Fruit fly (Drosophila melanogaster) whole organism, larva: ENCODE measurements around the gene RecQ5.

ENCODE experiments used
- noc ChIP-seq: fragments of 200-800 bp; sonication (Bioruptor generic); optimal IDR thresholded peaks from 3 replicates; lab custom pipeline; 2019; ENCODE audit warnings: missing biosample characterization, mild to moderate bottlenecking, missing genetic modification characterization, moderate library complexity

Gene RecQ5

dm6 chr3L:14631964-14632758, at the start of gene RecQ5, which contains the start of gene dlp:
Gene RecQ5, minus strand, starts transcription at chr3L:14632077.
Gene dlp, plus strand, starts transcription at chr3L:14632601.
- TF ChIP-seq noc: no peak

dm6 chr3L:14681504-14681903, 49.6 kb upstream of the RecQ5 start:
- TF ChIP-seq noc: no peak

- TF ChIP-seq noc: peak; percentile 83
Observed at dm6 chr3L:14678097-14678679, 46.3 kb upstream of the RecQ5 start, which contains the start of gene CG4914. Gene CG4914, minus strand, starts transcription at chr3L:14678147.

DNA sequence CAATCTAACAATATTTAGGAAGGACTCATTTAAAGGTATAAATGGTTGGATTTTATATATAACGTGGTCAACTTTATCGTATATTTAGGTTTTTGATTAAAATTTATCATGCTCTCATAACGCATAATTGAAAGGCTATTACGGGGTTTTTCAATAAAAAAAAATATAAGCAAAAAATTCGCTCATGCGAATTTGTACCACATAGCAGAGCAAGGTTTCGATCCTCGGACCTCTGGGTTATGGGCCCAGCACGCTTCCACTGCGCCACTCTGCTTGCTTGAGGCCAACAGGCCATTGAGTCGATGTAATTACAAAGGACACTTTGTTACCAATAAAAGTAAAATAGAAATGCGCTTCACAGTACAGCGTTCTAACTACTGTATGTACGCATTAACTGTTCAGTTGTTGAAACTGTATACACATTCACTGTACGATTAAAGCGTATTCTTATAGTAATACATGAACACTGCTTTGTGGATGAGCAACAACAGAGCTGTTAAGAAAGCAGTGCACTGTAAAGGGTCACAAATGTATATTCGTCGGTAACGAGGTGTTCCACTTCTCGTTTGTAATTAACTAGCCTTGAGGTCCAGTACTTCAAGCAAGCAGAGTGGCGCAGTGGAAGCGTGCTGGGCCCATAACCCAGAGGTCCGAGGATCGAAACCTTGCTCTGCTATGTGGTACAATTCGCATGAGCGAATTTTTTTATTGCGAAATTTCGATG, 42.0 kb upstream of the RecQ5 start:
- TF ChIP-seq noc: no peak

DNA sequence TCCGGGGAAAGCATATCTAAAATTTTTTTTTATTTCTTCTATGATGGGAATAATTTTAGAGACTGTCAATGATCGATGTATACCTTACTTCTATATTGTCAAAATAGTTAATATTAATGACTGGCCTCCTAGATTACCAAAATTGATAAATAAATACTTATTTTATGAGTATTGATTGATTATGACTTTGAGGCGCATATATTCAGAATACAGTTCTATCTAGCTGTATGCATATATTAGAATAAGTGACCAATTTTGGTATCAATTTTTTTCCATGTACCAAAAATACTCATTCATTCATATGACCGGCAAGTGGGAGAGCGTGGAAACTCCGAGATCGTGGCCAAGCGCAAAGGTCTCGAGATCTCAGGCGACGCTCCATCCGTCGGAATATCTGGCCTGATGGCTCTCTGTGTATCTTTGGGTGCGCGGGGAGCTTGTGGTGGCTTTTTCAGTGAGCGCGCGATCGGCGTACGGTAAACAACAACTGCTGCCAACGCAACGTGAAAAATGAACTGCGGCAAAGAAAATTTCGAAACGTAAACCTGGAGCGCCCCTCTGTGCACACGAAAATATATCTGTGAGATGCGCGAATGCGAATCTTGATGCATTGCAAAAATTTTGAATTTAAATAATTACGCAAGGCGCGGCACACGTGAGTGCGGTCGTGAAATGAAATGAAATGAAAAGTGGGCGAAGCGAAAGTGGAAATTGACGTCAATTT, 40.7 kb upstream of the RecQ5 start, which contains the start of the genes CG43121 and ome:
CG43121 (minus strand) TSS at position 51 of the 724 bp plus-strand sequence.
ome (plus strand) TSS at position 453 of the 724 bp plus-strand sequence.
- peak; percentile 30 for TF ChIP-seq noc

dm6 chr3L:14671546-14671945, 39.7 kb upstream of the RecQ5 start:
- TF ChIP-seq noc: no peak

dm6 chr3L:14668638-14669037, 36.8 kb upstream of the RecQ5 start:
- TF ChIP-seq noc: no peak

DNA sequence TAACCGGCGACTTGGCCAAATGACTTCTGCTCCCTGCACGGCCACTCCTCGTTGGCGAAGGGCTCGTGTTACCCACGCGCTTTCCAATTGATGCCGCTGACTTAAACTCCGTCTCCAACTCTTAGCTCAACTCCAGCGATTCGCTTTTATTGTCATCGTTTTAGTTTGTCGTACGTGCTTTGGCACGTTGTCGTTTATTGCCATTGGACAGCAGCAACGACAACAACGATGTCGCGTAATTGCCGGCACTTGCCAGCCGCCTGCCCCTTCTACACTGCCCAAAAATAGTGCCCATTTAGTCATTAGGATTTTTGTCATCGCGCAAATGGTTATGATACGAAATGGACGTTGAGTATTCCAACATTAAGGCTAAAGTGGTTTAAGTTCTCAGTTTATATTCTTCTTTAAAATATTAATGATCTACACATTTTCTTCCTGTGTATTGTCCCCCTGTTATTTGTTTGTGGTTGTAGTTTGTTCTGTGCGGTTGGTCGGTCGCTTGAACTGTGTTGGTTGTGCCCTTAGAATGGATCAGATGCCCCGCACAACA, 34.0 kb upstream of the RecQ5 start:
- TF ChIP-seq noc: peak; percentile 66

DNA sequence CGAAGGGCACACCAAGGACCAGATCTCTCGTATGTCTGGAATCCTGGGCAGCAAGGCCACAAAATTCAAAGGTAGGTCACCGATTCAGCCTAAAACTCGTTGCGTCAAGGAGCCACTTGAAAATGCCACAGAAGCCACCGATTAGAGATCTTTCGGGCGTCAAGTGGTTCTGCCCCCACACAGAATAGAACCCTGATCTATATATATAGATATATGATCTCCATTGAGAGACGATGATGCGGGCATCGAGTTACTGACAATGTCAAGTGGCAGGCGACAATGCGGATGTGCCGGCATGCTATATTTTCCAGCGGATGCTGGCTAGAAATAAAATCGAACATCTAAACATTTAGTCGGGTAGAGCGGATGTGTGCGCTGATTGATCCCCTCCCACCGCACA, 32.5 kb upstream of the RecQ5 start:
- TF ChIP-seq noc: no peak

DNA sequence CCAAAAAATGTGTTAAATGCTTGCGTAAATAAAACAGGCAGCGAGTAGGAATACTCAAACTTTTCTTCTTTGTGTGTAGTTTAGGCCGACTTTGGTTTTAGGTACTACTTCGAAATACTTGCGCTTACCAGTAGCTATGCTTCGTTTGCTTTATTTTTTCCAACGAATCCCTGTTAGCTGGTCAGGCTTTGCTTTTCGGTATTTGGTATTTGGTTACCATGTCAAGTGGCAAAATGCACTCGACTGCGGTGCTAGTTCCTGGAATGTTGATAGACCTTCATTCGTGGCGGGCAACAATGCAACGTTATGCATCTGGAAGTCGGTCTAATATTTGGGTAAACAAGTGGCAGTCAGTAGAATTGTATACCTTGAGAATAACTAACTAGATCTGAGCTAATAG, 31.9 kb upstream of the RecQ5 start:
- no peak for TF ChIP-seq noc

DNA sequence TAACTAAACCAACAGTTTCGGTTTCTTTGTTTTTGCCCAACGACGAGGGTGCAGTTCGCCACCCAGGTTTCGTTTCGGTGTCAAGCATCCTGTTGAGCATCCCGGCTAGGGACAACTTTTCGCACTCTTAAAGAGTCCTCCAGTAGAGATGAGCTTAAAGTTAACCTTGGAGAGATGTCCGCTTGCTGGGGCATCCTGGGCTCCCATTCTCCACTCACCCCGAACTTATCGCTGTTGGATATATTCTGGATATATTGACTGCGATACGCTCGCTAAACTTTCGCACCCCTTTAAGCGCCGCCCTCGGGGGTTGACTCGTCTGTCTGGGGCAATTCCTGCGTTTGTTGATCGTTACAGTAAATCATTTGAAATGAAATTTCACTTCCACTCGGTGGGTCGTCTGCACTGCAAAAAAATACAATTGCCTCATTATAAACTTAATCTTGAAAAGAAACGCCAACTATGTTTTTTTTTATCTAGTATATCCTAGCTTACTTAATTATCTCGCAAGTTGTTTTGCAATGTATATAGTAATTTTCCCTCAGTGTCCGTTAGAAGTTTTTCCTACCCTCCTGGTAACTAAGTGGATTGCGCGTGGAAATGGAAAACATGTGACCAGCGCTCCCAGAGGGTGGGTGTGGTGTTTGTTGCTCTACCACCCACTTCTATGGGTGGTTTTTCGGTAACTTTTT, 29.8 kb upstream of the RecQ5 start:
- no peak for TF ChIP-seq noc

DNA sequence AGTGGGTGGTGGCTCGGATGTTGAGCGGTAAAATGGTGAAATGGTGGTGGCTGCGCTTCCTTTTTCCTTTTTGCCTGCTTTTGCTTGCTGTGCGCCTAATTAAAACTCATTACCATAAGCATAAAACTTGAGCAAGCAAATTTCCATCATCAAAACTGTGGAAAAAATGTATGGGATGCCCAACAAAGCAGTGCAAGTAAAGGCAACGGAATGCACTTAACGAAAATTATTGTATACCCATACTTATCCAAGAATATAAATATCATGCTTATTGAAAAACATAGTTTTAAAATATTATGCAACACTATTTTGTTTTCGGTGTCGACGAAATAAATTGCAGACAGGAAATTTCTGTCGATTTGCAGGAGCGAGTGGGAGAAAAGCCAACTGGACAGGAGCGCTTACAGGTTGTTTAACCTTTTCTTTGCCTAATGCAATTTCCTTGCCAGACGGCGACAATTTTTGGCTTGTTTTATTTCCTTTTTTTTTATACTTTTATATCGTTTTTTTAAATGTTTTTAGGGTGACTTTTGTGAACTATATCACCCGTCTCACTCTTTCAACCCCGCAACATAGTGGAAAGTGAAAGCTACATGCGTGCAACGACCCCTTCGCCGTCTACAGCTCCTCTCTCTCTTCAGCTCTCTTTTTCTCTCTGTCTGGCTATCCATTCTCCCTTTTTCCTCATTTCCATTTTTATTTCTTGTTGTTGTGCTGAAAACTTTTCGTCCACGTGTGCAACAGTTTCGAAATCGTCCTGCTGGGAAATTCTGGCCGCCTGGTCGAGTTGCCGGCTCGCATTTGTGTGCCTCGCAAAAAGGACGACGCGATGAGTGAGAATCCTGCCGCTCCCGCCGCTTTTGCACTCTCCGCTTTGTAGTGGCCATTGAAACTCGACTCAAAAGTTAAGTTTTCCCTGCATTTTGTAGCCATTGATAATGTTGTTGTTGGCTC, 28.4 kb upstream of the RecQ5 start:
- TF ChIP-seq noc: no peak

dm6 chr3L:14657485-14658054, 25.7 kb upstream of the RecQ5 start:
- peak; percentile 49 for TF ChIP-seq noc

- no peak for TF ChIP-seq noc
Observed at dm6 chr3L:14655681-14656080, 23.8 kb upstream of the RecQ5 start.
